Worm (Caenorhabditis elegans) whole organism, late embryonic: ENCODE measurements around the gene C04A11.5.

Experiments used
- C08G9.2 ChIP-seq: sonication (generic microtip); optimal IDR thresholded peaks from 2 replicates; lab custom pipeline; 2016; ENCODE audit warnings: mild to moderate bottlenecking, missing genetic modification characterization, moderate library complexity, missing compliant biosample characterization
- C38D4.7 ChIP-seq: fragments of 200-800 bp; sonication (Bioruptor generic); optimal IDR thresholded peaks from 2 replicates; lab custom pipeline; 2018; ENCODE audit warnings: mild to moderate bottlenecking, missing genetic modification characterization, moderate library complexity, missing compliant biosample characterization
- K02D7.2 ChIP-seq: sonication (generic microtip); optimal IDR thresholded peaks from 2 replicates; lab custom pipeline; 2017; ENCODE audit warnings: mild to moderate bottlenecking, missing genetic modification characterization, missing compliant biosample characterization
- Y22D7AL.16 ChIP-seq: sonication (generic microtip); optimal IDR thresholded peaks from 2 replicates; lab custom pipeline; 2016; ENCODE audit warnings: missing genetic modification characterization, missing compliant biosample characterization
- ahr-1 ChIP-seq: sonication (generic microtip); optimal IDR thresholded peaks from 2 replicates; lab custom pipeline; 2016; ENCODE audit warnings: missing genetic modification characterization, missing compliant biosample characterization
- ceh-14 ChIP-seq: sonication (generic microtip); optimal IDR thresholded peaks from 2 replicates; lab custom pipeline; 2016; ENCODE audit warnings: missing genotype, missing genetic modification characterization, missing compliant biosample characterization
- ceh-18 ChIP-seq: sonication (generic microtip); optimal IDR thresholded peaks from 2 replicates; lab custom pipeline; 2016; ENCODE audit warnings: missing genetic modification characterization, missing compliant biosample characterization
- ceh-2 ChIP-seq: sonication (generic microtip); optimal IDR thresholded peaks from 2 replicates; lab custom pipeline; 2016; ENCODE audit warnings: missing genotype, missing genetic modification characterization, missing compliant biosample characterization
- ceh-34 ChIP-seq: sonication (generic microtip); optimal IDR thresholded peaks from 2 replicates; lab custom pipeline; 2016; ENCODE audit warnings: mild to moderate bottlenecking, missing genetic modification characterization, missing compliant biosample characterization
- ceh-45 ChIP-seq: fragments of 200-800 bp; sonication (Bioruptor generic); IDR thresholded peaks from 2 replicates; pipeline ENCODE4 v1.3.6; 2022; ENCODE audit warnings: missing genetic modification reagents, missing genetic modification characterization, missing compliant biosample characterization
- ceh-48 ChIP-seq: sonication (generic microtip); optimal IDR thresholded peaks from 2 replicates; lab custom pipeline; 2016; ENCODE audit warnings: missing genetic modification characterization, inconsistent platforms, missing compliant biosample characterization
- ceh-6 ChIP-seq: fragments of 200-800 bp; sonication (Bioruptor generic); optimal IDR thresholded peaks from 2 replicates; lab custom pipeline; 2018; ENCODE audit warnings: mild to moderate bottlenecking, missing genetic modification characterization, missing compliant biosample characterization
- che-1 ChIP-seq: sonication (generic microtip); optimal IDR thresholded peaks from 2 replicates; lab custom pipeline; 2016; ENCODE audit warnings: mild to moderate bottlenecking, missing genetic modification characterization, missing compliant biosample characterization
- dmd-4 ChIP-seq: sonication (generic microtip); optimal IDR thresholded peaks from 2 replicates; lab custom pipeline; 2016; ENCODE audit warnings: borderline replicate concordance, missing genetic modification characterization, missing compliant biosample characterization
- elt-4 ChIP-seq: sonication (generic microtip); optimal IDR thresholded peaks from 2 replicates; lab custom pipeline; 2016; ENCODE audit warnings: missing genetic modification characterization, missing compliant biosample characterization
- fkh-10 ChIP-seq: fragments of 150-350 bp; optimal IDR thresholded peaks from 2 replicates; lab custom pipeline; 2014; ENCODE audit warnings: missing biosample characterization, missing genetic modification reagents, missing genetic modification characterization
- fkh-6 ChIP-seq: sonication (generic microtip); optimal IDR thresholded peaks from 2 replicates; lab custom pipeline; 2016; ENCODE audit warnings: missing genetic modification characterization, missing compliant biosample characterization
- hlh-13 ChIP-seq: fragments of 200-800 bp; sonication (Bioruptor generic); optimal IDR thresholded peaks from 2 replicates; lab custom pipeline; 2018; ENCODE audit warnings: mild to moderate bottlenecking, missing genetic modification characterization, missing compliant biosample characterization
- hlh-15 ChIP-seq: sonication (generic microtip); optimal IDR thresholded peaks from 2 replicates; lab custom pipeline; 2016; ENCODE audit warnings: missing genetic modification characterization, missing compliant biosample characterization
- hlh-6 ChIP-seq: sonication (generic microtip); optimal IDR thresholded peaks from 2 replicates; lab custom pipeline; 2016; ENCODE audit warnings: missing genotype, missing genetic modification characterization, missing compliant biosample characterization
- nhr-11 ChIP-seq: fragments of 150-350 bp; optimal IDR thresholded peaks from 2 replicates; lab custom pipeline; 2014; ENCODE audit warnings: missing biosample characterization, missing genetic modification characterization
- nhr-232 ChIP-seq: sonication (generic microtip); optimal IDR thresholded peaks from 2 replicates; lab custom pipeline; 2016; ENCODE audit warnings: missing genetic modification characterization, missing compliant biosample characterization
- npax-4 ChIP-seq: sonication (generic microtip); optimal IDR thresholded peaks from 2 replicates; lab custom pipeline; 2016; ENCODE audit warnings: missing genetic modification characterization, missing compliant biosample characterization
- odd-2 ChIP-seq: sonication (generic microtip); optimal IDR thresholded peaks from 2 replicates; lab custom pipeline; 2017; ENCODE audit warnings: antibody characterized with exemption, mild to moderate bottlenecking, missing genetic modification characterization, missing compliant biosample characterization
- pag-3 ChIP-seq: sonication (generic microtip); optimal IDR thresholded peaks from 2 replicates; lab custom pipeline; 2016; ENCODE audit warnings: missing compliant biosample characterization, missing genetic modification characterization, borderline replicate concordance
- pat-9 ChIP-seq: fragments of 200-800 bp; sonication (Bioruptor generic); optimal IDR thresholded peaks from 2 replicates; lab custom pipeline; 2018; ENCODE audit warnings: mild to moderate bottlenecking, missing genetic modification characterization, moderate library complexity, missing compliant biosample characterization
- pax-1 ChIP-seq: fragments of 150-350 bp; optimal IDR thresholded peaks from 2 replicates; lab custom pipeline; 2014; ENCODE audit warnings: missing biosample characterization, missing genetic modification characterization
- pha-2 ChIP-seq: sonication (generic microtip); optimal IDR thresholded peaks from 2 replicates; lab custom pipeline; 2017; ENCODE audit warnings: mild to moderate bottlenecking, missing genetic modification characterization, missing compliant biosample characterization
- pha-4 ChIP-seq: fragments of 150-350 bp; optimal IDR thresholded peaks from 2 replicates; lab custom pipeline; 2018; ENCODE audit warnings: missing biosample characterization, missing genetic modification reagents, missing genetic modification characterization
- rnt-1 ChIP-seq: sonication (generic microtip); optimal IDR thresholded peaks from 2 replicates; lab custom pipeline; 2016; ENCODE audit warnings: missing genetic modification characterization, missing compliant biosample characterization
- sdc-2 ChIP-seq: sonication (generic microtip); optimal IDR thresholded peaks from 2 replicates; lab custom pipeline; 2016; ENCODE audit warnings: missing genotype, missing genetic modification characterization, missing compliant biosample characterization
- sox-2 ChIP-seq: fragments of 200-800 bp; sonication (Bioruptor generic); IDR thresholded peaks from 2 replicates; pipeline ENCODE4 v1.3.6; 2022; ENCODE audit warnings: missing genetic modification reagents, missing genetic modification characterization, missing compliant biosample characterization
- syd-9 ChIP-seq: sonication (generic microtip); optimal IDR thresholded peaks from 2 replicates; lab custom pipeline; 2016; ENCODE audit warnings: mild to moderate bottlenecking, missing genetic modification characterization, moderate library complexity, missing compliant biosample characterization
- tbx-2 ChIP-seq: sonication (generic microtip); optimal IDR thresholded peaks from 2 replicates; lab custom pipeline; 2016; ENCODE audit warnings: missing genetic modification characterization, missing compliant biosample characterization
- ttx-3 ChIP-seq: sonication (generic microtip); optimal IDR thresholded peaks from 2 replicates; lab custom pipeline; 2016; ENCODE audit warnings: missing genetic modification reagents, missing genetic modification characterization, missing compliant biosample characterization
- unc-3 ChIP-seq, 2 experiments: fragments of 200-800 bp in 1 of 2; sonication (Bioruptor generic) in 1 of 2; sonication (generic microtip) in 1 of 2; conservative IDR thresholded peaks in 1 of 2; optimal IDR thresholded peaks in 1 of 2; 2 replicates each; pipeline versions ENCODE4 v1.3.6 to Lab custom; 2016 to 2022; ENCODE audit warnings: missing compliant biosample characterization in 2 of 2, missing genetic modification characterization in 2 of 2, missing genetic modification reagents in 1 of 2
- unc-42 ChIP-seq: sonication (generic microtip); optimal IDR thresholded peaks from 2 replicates; lab custom pipeline; 2016; ENCODE audit warnings: missing genotype, missing genetic modification characterization, missing compliant biosample characterization
- unc-55 ChIP-seq: sonication (generic microtip); optimal IDR thresholded peaks from 2 replicates; lab custom pipeline; 2017; ENCODE audit warnings: missing biosample characterization, missing genetic modification reagents, missing genetic modification characterization
- zip-5 ChIP-seq: sonication (generic microtip); optimal IDR thresholded peaks from 2 replicates; lab custom pipeline; 2016; ENCODE audit warnings: missing genetic modification characterization, missing compliant biosample characterization

The C04A11.5 gene

ce11 chrX:13633876-13634479, 30.4 kb upstream of the C04A11.5 start:
- TF ChIP-seq unc-42 (peak; percentile 79), elt-4 (tag; lab: Kevin White, UChicago) (no peak), odd-2 (tag; lab: Kevin White, UChicago) (no peak)

ce11 chrX:13637526-13637925, 26.9 kb upstream of the C04A11.5 start:
- peak; percentile 27 for TF ChIP-seq ceh-18 (tag; lab: Kevin White, UChicago)
- TF ChIP-seq pha-4 (tag; lab: Kevin White, UChicago), result no peak
- TF ChIP-seq unc-55 (GFP tag; lab: Kevin White, UChicago), result peak; percentile 50

ce11 chrX:13638351-13638958, 25.9 kb upstream of the C04A11.5 start:
- peak; percentile 43 for TF ChIP-seq ceh-18 (tag; lab: Kevin White, UChicago)
- TF ChIP-seq dmd-4, result no peak
- peak; percentile 3 for TF ChIP-seq rnt-1 (tag; lab: Kevin White, UChicago)
- no peak for TF ChIP-seq nhr-11

- TF ChIP-seq nhr-11, result no peak
- TF ChIP-seq hlh-15 (tag; lab: Kevin White, UChicago), result no peak
- no peak for TF ChIP-seq npax-4 (tag; lab: Kevin White, UChicago)
- no peak for TF ChIP-seq tbx-2 (tag; lab: Kevin White, UChicago)
- TF ChIP-seq zip-5, result no peak
These were observed 24.8 kb upstream of the C04A11.5 start, which contains the start of gene twk-20 for ce11 chrX:13639577-13639976. Gene twk-20 (plus strand): TSS chrX:13639877.

- TF ChIP-seq K02D7.2 (tag; lab: Kevin White, UChicago) (no peak), syd-9 (tag; lab: Kevin White, UChicago) (no peak), Y22D7AL.16 (tag; lab: Kevin White, UChicago) (no peak), hlh-13 (GFP tag; lab: Kevin White, UChicago) (no peak), sdc-2 (tag; lab: Kevin White, UChicago) (no peak), unc-55 (GFP tag; lab: Kevin White, UChicago) (no peak), ceh-34 (tag; lab: Kevin White, UChicago) (no peak), hlh-6 (no peak), che-1 (tag; lab: Kevin White, UChicago) (no peak), ceh-48 (tag; lab: Kevin White, UChicago) (no peak), C08G9.2 (tag; lab: Kevin White, UChicago) (no peak), unc-3 (GFP tag; conservative IDR thresholded peaks at IDR 0.05; lab: Robert Waterston, UW) (no peak), unc-3 (tag; optimal IDR thresholded peaks at IDR 0.05; lab: Kevin White, UChicago) (no peak), ceh-6 (GFP tag; lab: Kevin White, UChicago) (no peak), nhr-232 (tag; lab: Kevin White, UChicago) (no peak)
These were observed 19.5 kb upstream of the C04A11.5 start for ce11 chrX:13644884-13645283.

ce11 chrX:13646798-13647197, 17.6 kb upstream of the C04A11.5 start, which contains the start of gene acr-9:
Gene acr-9 (minus strand): TSS chrX:13646898.
- TF ChIP-seq ceh-45 (GFP tag; lab: Robert Waterston, UW), result no peak
- TF ChIP-seq sox-2 (GFP tag; lab: Robert Waterston, UW), result no peak
- TF ChIP-seq pax-1 (tag; lab: Kevin White, UChicago), result no peak
- TF ChIP-seq ceh-2, result no peak
- no peak for TF ChIP-seq fkh-10 (GFP tag; lab: Kevin White, UChicago)
- TF ChIP-seq ttx-3 (tag; lab: Kevin White, UChicago), result no peak
- TF ChIP-seq ceh-14, result no peak
- TF ChIP-seq odd-2 (tag; lab: Kevin White, UChicago), result no peak
- no peak for TF ChIP-seq ahr-1 (tag; lab: Kevin White, UChicago)
- no peak for TF ChIP-seq nhr-232 (tag; lab: Kevin White, UChicago)
- no peak for TF ChIP-seq pha-2 (tag; lab: Kevin White, UChicago)
- no peak for TF ChIP-seq pag-3
- TF ChIP-seq pat-9 (tag; lab: Kevin White, UChicago), result no peak
- no peak for TF ChIP-seq C38D4.7 (GFP tag; lab: Kevin White, UChicago)
- no peak for TF ChIP-seq K02D7.2 (tag; lab: Kevin White, UChicago)
- TF ChIP-seq unc-55 (GFP tag; lab: Kevin White, UChicago), result no peak
- TF ChIP-seq fkh-6 (tag; lab: Kevin White, UChicago), result no peak
